Worm (Caenorhabditis elegans) whole organism, midembryonic: ENCODE data around the gene hrg-5.

Experiments
- T22C8.4 ChIP-seq: fragments of 200-800 bp; sonication (Bioruptor generic); IDR thresholded peaks from 2 replicates; pipeline ENCODE4 v1.3.6; 2022; ENCODE audit warnings: missing genetic modification characterization, missing compliant biosample characterization
- flt-1 ChIP-seq: fragments of 200-800 bp; sonication (Bioruptor generic); IDR thresholded peaks from 2 replicates; pipeline ENCODE4 v1.3.6; 2022; ENCODE audit warnings: missing genetic modification characterization, missing compliant biosample characterization
- klf-2 ChIP-seq: fragments of 200-800 bp; sonication (Bioruptor generic); conservative IDR thresholded peaks from 2 replicates; pipeline ENCODE4 v1.3.6; 2022; ENCODE audit warnings: missing genetic modification reagents, missing genetic modification characterization, missing compliant biosample characterization
- med-1 ChIP-seq: sonication (generic microtip); optimal IDR thresholded peaks from 2 replicates; lab custom pipeline; 2017; ENCODE audit warnings: missing genetic modification characterization, mild to moderate bottlenecking, missing compliant biosample characterization, antibody characterized with exemption, missing genetic modification reagents; ENCODE audit not compliant: insufficient read depth
- tab-1 ChIP-seq: fragments of 200-800 bp; sonication (Bioruptor generic); IDR thresholded peaks from 2 replicates; pipeline ENCODE4 v1.3.6; 2022; ENCODE audit warnings: missing genetic modification characterization, missing compliant biosample characterization
- ztf-23 ChIP-seq: fragments of 200-800 bp; sonication (Bioruptor generic); IDR thresholded peaks from 2 replicates; pipeline ENCODE4 v1.3.6; 2022; ENCODE audit warnings: missing genetic modification reagents, missing genetic modification characterization, missing compliant biosample characterization
- ztf-29 ChIP-seq: fragments of 200-800 bp; sonication (Bioruptor generic); IDR thresholded peaks from 2 replicates; pipeline ENCODE4 v1.3.6; 2022; ENCODE audit warnings: missing genetic modification reagents, missing genetic modification characterization, missing compliant biosample characterization

DNA sequence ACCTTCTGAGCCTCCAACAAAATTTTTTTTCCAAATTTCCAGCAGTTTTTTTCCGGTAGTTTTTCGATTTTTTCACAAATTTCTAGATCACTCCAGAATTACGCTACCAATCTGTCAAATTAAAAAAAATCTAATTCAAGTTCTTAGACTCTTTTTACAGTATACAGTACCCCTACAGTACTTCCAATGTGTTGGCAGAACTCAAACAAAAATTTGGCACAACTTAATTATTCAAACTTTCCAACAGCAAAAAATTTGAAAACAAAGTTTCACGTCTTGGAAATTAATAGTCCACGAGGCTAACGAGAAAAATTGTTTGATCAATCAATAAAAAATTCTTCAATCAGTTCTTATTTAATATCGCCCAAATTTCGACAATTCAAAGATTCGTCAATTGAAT, 20.6 kb upstream of the hrg-5 start, which contains the start of gene F36H1.3:
- TF ChIP-seq med-1 (no peak), klf-2 (GFP tag; lab: Robert Waterston, UW) (no peak), flt-1 (GFP tag; lab: Robert Waterston, UW) (no peak), T22C8.4 (GFP tag; lab: Robert Waterston, UW) (no peak), ztf-23 (GFP tag; lab: Robert Waterston, UW) (no peak), ztf-29 (GFP tag; lab: Robert Waterston, UW) (no peak), tab-1 (GFP tag; lab: Robert Waterston, UW) (no peak)
